Worm (Caenorhabditis elegans) whole organism, mixed stage, embryonic: ENCODE data around the gene pat-4.
"Not testable (repeated sequence)": the region's sequence is repeated elsewhere in the genome, so short reads cannot be mapped to it uniquely, and the experiment has no call there.

Experiments used
- M03D4.4 ChIP-seq: sonication (generic microtip); optimal IDR thresholded peaks from 2 replicates; lab custom pipeline; 2017; ENCODE audit warnings: mild to moderate bottlenecking, missing genetic modification characterization, missing compliant biosample characterization
- bed-3 ChIP-seq: fragments of 200-800 bp; sonication (Bioruptor generic); optimal IDR thresholded peaks from 3 replicates; lab custom pipeline; 2018; ENCODE audit warnings: mild to moderate bottlenecking, missing genetic modification characterization, moderate library complexity, missing compliant biosample characterization
- blmp-1 ChIP-seq: fragments of 150-350 bp; optimal IDR thresholded peaks from 2 replicates; lab custom pipeline; 2014; ENCODE audit warnings: missing biosample characterization, missing genetic modification characterization
- ceh-39 ChIP-seq: fragments of 150-350 bp; optimal IDR thresholded peaks from 2 replicates; lab custom pipeline; 2014; ENCODE audit warnings: missing biosample characterization, missing genetic modification characterization
- ceh-43 ChIP-seq: fragments of 200-800 bp; sonication (Bioruptor generic); optimal IDR thresholded peaks from 2 replicates; lab custom pipeline; 2018; ENCODE audit warnings: mild to moderate bottlenecking, missing genetic modification characterization, moderate library complexity, missing compliant biosample characterization
- ceh-83 ChIP-seq: fragments of 200-800 bp; sonication (Bioruptor generic); optimal IDR thresholded peaks from 2 replicates; lab custom pipeline; 2018; ENCODE audit warnings: mild to moderate bottlenecking, missing genetic modification characterization, missing compliant biosample characterization
- ces-1 ChIP-seq: fragments of 150-350 bp; optimal IDR thresholded peaks from 2 replicates; lab custom pipeline; 2014; ENCODE audit warnings: missing biosample characterization, missing genetic modification reagents, missing genetic modification characterization
- cnd-1 ChIP-seq: fragments of 200-800 bp; sonication (Bioruptor generic); optimal IDR thresholded peaks from 2 replicates; lab custom pipeline; 2018; ENCODE audit warnings: mild to moderate bottlenecking, missing genetic modification characterization, missing compliant biosample characterization
- drap-1 ChIP-seq: fragments of 200-800 bp; sonication (Bioruptor generic); optimal IDR thresholded peaks from 3 replicates; lab custom pipeline; 2018; ENCODE audit warnings: mild to moderate bottlenecking, missing genetic modification characterization, missing compliant biosample characterization
- elt-1 ChIP-seq: sonication (generic microtip); optimal IDR thresholded peaks from 2 replicates; lab custom pipeline; 2017; ENCODE audit warnings: missing genetic modification characterization, mild to moderate bottlenecking, missing compliant biosample characterization, antibody characterized with exemption, moderate library complexity, borderline replicate concordance; ENCODE audit not compliant: insufficient read depth
- elt-3 ChIP-seq: fragments of 150-350 bp; optimal IDR thresholded peaks from 2 replicates; lab custom pipeline; 2014; ENCODE audit warnings: missing biosample characterization, missing genetic modification characterization
- flh-1 ChIP-seq: fragments of 200-800 bp; sonication (Bioruptor generic); optimal IDR thresholded peaks from 2 replicates; lab custom pipeline; 2018; ENCODE audit warnings: mild to moderate bottlenecking, missing genetic modification characterization, moderate library complexity, missing compliant biosample characterization
- ham-2 ChIP-seq: fragments of 200-800 bp; sonication (Bioruptor generic); optimal IDR thresholded peaks from 2 replicates; lab custom pipeline; 2018; ENCODE audit warnings: mild to moderate bottlenecking, missing genetic modification characterization, missing compliant biosample characterization
- hlh-1 ChIP-seq: fragments of 150-350 bp; optimal IDR thresholded peaks from 2 replicates; lab custom pipeline; 2014; ENCODE audit warnings: missing biosample characterization, missing genetic modification reagents, missing genetic modification characterization
- lin-13 ChIP-seq: fragments of 150-350 bp; optimal IDR thresholded peaks from 2 replicates; lab custom pipeline; 2014; ENCODE audit warnings: missing biosample characterization, missing genetic modification characterization
- lsy-2 ChIP-seq: fragments of 150-350 bp; optimal IDR thresholded peaks from 2 replicates; lab custom pipeline; 2014; ENCODE audit warnings: missing biosample characterization, missing genetic modification characterization
- mab-5 ChIP-seq: fragments of 150-350 bp; optimal IDR thresholded peaks from 2 replicates; lab custom pipeline; 2014; ENCODE audit warnings: missing biosample characterization, missing genetic modification characterization
- mep-1 ChIP-seq: fragments of 150-350 bp; optimal IDR thresholded peaks from 2 replicates; lab custom pipeline; 2017; ENCODE audit warnings: missing biosample characterization, missing genetic modification reagents, missing genetic modification characterization, inconsistent platforms
- mls-2 ChIP-seq: sonication (generic microtip); optimal IDR thresholded peaks from 2 replicates; lab custom pipeline; 2016; ENCODE audit warnings: mild to moderate bottlenecking, missing genetic modification characterization, moderate library complexity, missing compliant biosample characterization
- nhr-12 ChIP-seq: fragments of 150-350 bp; optimal IDR thresholded peaks from 2 replicates; lab custom pipeline; 2014; ENCODE audit warnings: missing biosample characterization, missing genetic modification characterization
- nhr-2 ChIP-seq: fragments of 150-350 bp; optimal IDR thresholded peaks from 2 replicates; lab custom pipeline; 2014; ENCODE audit warnings: missing biosample characterization, missing genetic modification characterization
- nhr-237 ChIP-seq: fragments of 150-350 bp; optimal IDR thresholded peaks from 2 replicates; lab custom pipeline; 2014; ENCODE audit warnings: missing biosample characterization, missing genetic modification characterization
- nhr-28 ChIP-seq: fragments of 150-350 bp; optimal IDR thresholded peaks from 2 replicates; lab custom pipeline; 2014; ENCODE audit warnings: missing biosample characterization, missing genetic modification characterization
- nhr-76 ChIP-seq: sonication (generic microtip); optimal IDR thresholded peaks from 2 replicates; lab custom pipeline; 2017; ENCODE audit warnings: missing biosample characterization, missing genetic modification characterization
- sem-2 ChIP-seq: fragments of 200-800 bp; sonication (Bioruptor generic); optimal IDR thresholded peaks from 2 replicates; lab custom pipeline; 2018; ENCODE audit warnings: mild to moderate bottlenecking, missing genetic modification characterization, missing compliant biosample characterization
- snpc-4 ChIP-seq: fragments of 150-350 bp; optimal IDR thresholded peaks from 2 replicates; lab custom pipeline; 2014; ENCODE audit warnings: missing biosample characterization, missing genetic modification characterization
- sptf-1 ChIP-seq: sonication (generic microtip); optimal IDR thresholded peaks from 2 replicates; lab custom pipeline; 2017; ENCODE audit warnings: mild to moderate bottlenecking, missing genetic modification characterization, moderate library complexity, missing compliant biosample characterization
- tbx-8 ChIP-seq: fragments of 200-800 bp; sonication (Bioruptor generic); optimal IDR thresholded peaks from 2 replicates; lab custom pipeline; 2018; ENCODE audit warnings: mild to moderate bottlenecking, missing genetic modification characterization, moderate library complexity, missing compliant biosample characterization
- unc-120 ChIP-seq: sonication (generic microtip); optimal IDR thresholded peaks from 2 replicates; lab custom pipeline; 2017; ENCODE audit warnings: missing genetic modification characterization, missing compliant biosample characterization; ENCODE audit not compliant: poor library complexity, severe bottlenecking
- unc-39 ChIP-seq: fragments of 150-350 bp; optimal IDR thresholded peaks from 2 replicates; lab custom pipeline; 2014; ENCODE audit warnings: missing biosample characterization, missing genetic modification characterization
- unc-62 ChIP-seq: fragments of 150-350 bp; optimal IDR thresholded peaks from 2 replicates; lab custom pipeline; 2014; ENCODE audit warnings: missing biosample characterization, missing genetic modification reagents, missing genetic modification characterization
- zip-8 ChIP-seq: fragments of 150-350 bp; optimal IDR thresholded peaks from 2 replicates; lab custom pipeline; 2014; ENCODE audit warnings: missing biosample characterization, missing genetic modification characterization
- ztf-11 ChIP-seq: fragments of 150-350 bp; optimal IDR thresholded peaks from 2 replicates; lab custom pipeline; 2014; ENCODE audit warnings: missing biosample characterization, missing genetic modification characterization

The pat-4 gene

ce11 chrIII:120199-120598 is 25.6 kb upstream of the pat-4 start, which contains the start of gene pals-24:
pals-24 (plus strand) TSS chrIII:120435.
- no peak for TF ChIP-seq mab-5 (tag; lab: Kevin White, UChicago)
- TF ChIP-seq ceh-83 (GFP tag; lab: Kevin White, UChicago), result no peak
- no peak for TF ChIP-seq flh-1
- no peak for TF ChIP-seq elt-3 (tag; lab: Kevin White, UChicago)
- no peak for TF ChIP-seq ztf-11 (tag; lab: Kevin White, UChicago)
- TF ChIP-seq drap-1 (GFP tag; lab: Kevin White, UChicago), result no peak
- TF ChIP-seq nhr-237 (tag; lab: Kevin White, UChicago), result no peak
- TF ChIP-seq, all 35 proteins: peak for 0

- TF ChIP-seq ces-1 (no peak), nhr-76 (no peak), elt-3 (tag; lab: Kevin White, UChicago) (no peak), elt-1 (tag; lab: Kevin White, UChicago) (no peak), mep-1 (tag; lab: Kevin White, UChicago) (no peak), sem-2 (GFP tag; lab: Kevin White, UChicago) (no peak), hlh-1 (no peak), nhr-2 (tag; lab: Kevin White, UChicago) (no peak), unc-62 (no peak), nhr-237 (tag; lab: Kevin White, UChicago) (no peak), nhr-28 (tag; lab: Kevin White, UChicago) (no peak), ham-2 (GFP tag; lab: Kevin White, UChicago) (no peak), bed-3 (no peak)
- TF ChIP-seq, all 35 proteins: peak for 0
Observed at ce11 chrIII:117857-118256, 23.2 kb upstream of the pat-4 start.

ce11 chrIII:117210-117609 is 22.6 kb upstream of the pat-4 start, which contains the start of gene C29F9.5:
C29F9.5 (plus strand) TSS chrIII:117510.
- no peak for TF ChIP-seq unc-120 (tag; lab: Kevin White, UChicago)
- TF ChIP-seq unc-39 (tag; lab: Kevin White, UChicago), result no peak
- no peak for TF ChIP-seq cnd-1 (tag; lab: Kevin White, UChicago)
- TF ChIP-seq lin-13 (tag; lab: Kevin White, UChicago), result no peak
- TF ChIP-seq mab-5 (tag; lab: Kevin White, UChicago), result no peak
- TF ChIP-seq ceh-43 (GFP tag; lab: Kevin White, UChicago), result no peak
- TF ChIP-seq M03D4.4 (tag; lab: Kevin White, UChicago), result no peak
- TF ChIP-seq sptf-1, result no peak
- TF ChIP-seq nhr-2 (tag; lab: Kevin White, UChicago), result no peak
- no peak for TF ChIP-seq zip-8 (tag; lab: Kevin White, UChicago)
- TF ChIP-seq snpc-4 (tag; lab: Kevin White, UChicago), result no peak
- TF ChIP-seq elt-1 (tag; lab: Kevin White, UChicago), result no peak
- no peak for TF ChIP-seq ces-1
- TF ChIP-seq nhr-237 (tag; lab: Kevin White, UChicago), result no peak
- TF ChIP-seq unc-62, result no peak

ce11 chrIII:114603-115002 is 20.0 kb upstream of the pat-4 start, which contains the start of gene C29F9.6:
C29F9.6 (plus strand) TSS chrIII:114903.
- no peak for TF ChIP-seq unc-39 (tag; lab: Kevin White, UChicago)

ce11 chrIII:98822-99221 is 4.2 kb upstream of the pat-4 start, which contains the start of gene C29F9.9:
C29F9.9 (minus strand) TSS chrIII:98922.
- not testable (repeated sequence) for TF ChIP-seq nhr-2 (tag; lab: Kevin White, UChicago); nhr-28 (tag; lab: Kevin White, UChicago); ham-2 (GFP tag; lab: Kevin White, UChicago)

ce11 chrIII:97018-97417 is 2.4 kb upstream of the pat-4 start, which contains the start of gene C29F9.8:
C29F9.8 (minus strand) TSS chrIII:97118.
- TF ChIP-seq mab-5 (tag; lab: Kevin White, UChicago); unc-62; mep-1 (tag; lab: Kevin White, UChicago): not testable (repeated sequence)

- TF ChIP-seq M03D4.4 (tag; lab: Kevin White, UChicago), result no peak
- no peak for TF ChIP-seq cnd-1 (tag; lab: Kevin White, UChicago)
- no peak for TF ChIP-seq mls-2 (tag; lab: Kevin White, UChicago)
- TF ChIP-seq unc-39 (tag; lab: Kevin White, UChicago), result no peak
- no peak for TF ChIP-seq flh-1
- TF ChIP-seq bed-3, result no peak
- TF ChIP-seq nhr-237 (tag; lab: Kevin White, UChicago), result no peak
- TF ChIP-seq sem-2 (GFP tag; lab: Kevin White, UChicago), result no peak
- TF ChIP-seq nhr-76, result no peak
- TF ChIP-seq lsy-2 (tag; lab: Kevin White, UChicago), result no peak
- TF ChIP-seq mab-5 (tag; lab: Kevin White, UChicago), result no peak
- no peak for TF ChIP-seq lin-13 (tag; lab: Kevin White, UChicago)
- TF ChIP-seq ces-1, result peak; percentile 58
- TF ChIP-seq ceh-39 (tag; lab: Kevin White, UChicago), result no peak
- TF ChIP-seq elt-1 (tag; lab: Kevin White, UChicago), result no peak
- TF ChIP-seq hlh-1, result peak; percentile 7
- no peak for TF ChIP-seq tbx-8 (GFP tag; lab: Kevin White, UChicago)
- no peak for TF ChIP-seq nhr-12 (tag; lab: Kevin White, UChicago)
- TF ChIP-seq mep-1 (tag; lab: Kevin White, UChicago), result peak; percentile 17
- TF ChIP-seq sptf-1, result peak; percentile 31
- TF ChIP-seq ham-2 (GFP tag; lab: Kevin White, UChicago), result no peak
- TF ChIP-seq ceh-83 (GFP tag; lab: Kevin White, UChicago), result no peak
- TF ChIP-seq unc-120 (tag; lab: Kevin White, UChicago), result peak; percentile 30
- no peak for TF ChIP-seq blmp-1
- no peak for TF ChIP-seq drap-1 (GFP tag; lab: Kevin White, UChicago)
- no peak for TF ChIP-seq zip-8 (tag; lab: Kevin White, UChicago)
Observed at ce11 chrIII:96196-96595, 1.6 kb upstream of the pat-4 start.
